Fruit fly (Drosophila melanogaster): ENCODE results near the gene SoYb.
A peak's percentile ranks its signal among the peaks of the same experiment; 100 is the strongest.

Gene SoYb

DNA sequence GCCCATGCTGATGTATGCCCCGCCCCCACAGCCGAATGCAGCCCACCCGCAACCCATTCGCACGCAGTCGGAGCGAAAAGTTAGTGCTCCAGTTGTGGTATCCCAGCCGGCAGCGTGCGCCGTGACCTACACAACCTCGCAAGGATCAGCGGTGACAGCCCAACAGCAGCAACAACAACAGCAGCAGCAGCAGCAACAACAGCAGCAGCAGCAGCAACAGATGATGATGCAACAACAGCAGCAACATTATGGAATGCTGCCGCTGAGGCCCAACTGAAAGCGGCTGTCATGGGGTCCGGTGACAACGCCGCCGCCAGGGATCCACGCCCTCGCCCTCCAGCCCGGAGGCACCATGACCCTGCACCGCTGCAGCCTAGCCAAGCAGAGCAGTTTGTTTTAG lies 8.2 kb downstream of the SoYb start:
- TF ChIP-seq CG8319 (GFP tag; optimal IDR thresholded peaks at IDR 0.05) (no peak), CG6854 (GFP tag; optimal IDR thresholded peaks at IDR 0.05) (no peak), net (GFP tag; optimal IDR thresholded peaks at IDR 0.05) (no peak), fd85E (GFP tag; optimal IDR thresholded peaks at IDR 0.05) (no peak), CG6808 (GFP tag; optimal IDR thresholded peaks at IDR 0.05) (no peak), vri (GFP tag; optimal IDR thresholded peaks at IDR 0.05) (no peak), esn (GFP tag; optimal IDR thresholded peaks at IDR 0.05) (no peak), CG11902 (GFP tag; optimal IDR thresholded peaks at IDR 0.05) (no peak), CG6276 (GFP tag; optimal IDR thresholded peaks at IDR 0.05) (no peak), Smox (GFP tag; optimal IDR thresholded peaks at IDR 0.05) (no peak), Eip93F (GFP tag; optimal IDR thresholded peaks at IDR 0.05) (no peak), acj6 (GFP tag; optimal IDR thresholded peaks at IDR 0.05) (no peak), achi (GFP tag; optimal IDR thresholded peaks at IDR 0.05) (no peak), CG10631 (GFP tag; optimal IDR thresholded peaks at IDR 0.05) (no peak), lz (GFP tag; optimal IDR thresholded peaks at IDR 0.05) (no peak), CG3919 (GFP tag; optimal IDR thresholded peaks at IDR 0.05) (no peak), CG16779 (tag; optimal IDR thresholded peaks at IDR 0.05) (no peak), CG10669 (GFP tag; optimal IDR thresholded peaks at IDR 0.05) (no peak), Lpt (GFP tag; optimal IDR thresholded peaks at IDR 0.05) (no peak)

dm6 chr2L:9989846-9990506 lies 12.6 kb downstream of the SoYb start:
- TF ChIP-seq fd85E (GFP tag; optimal IDR thresholded peaks at IDR 0.05), result no peak
- TF ChIP-seq CG6163 (GFP tag; IDR thresholded peaks at IDR 0.05), result no peak
- TF ChIP-seq esn (GFP tag; optimal IDR thresholded peaks at IDR 0.05), result peak; percentile 71
- TF ChIP-seq CG1621 (tag; optimal IDR thresholded peaks at IDR 0.05), result no peak
- TF ChIP-seq lz (GFP tag; optimal IDR thresholded peaks at IDR 0.05), result peak; percentile 56
- TF ChIP-seq Ets96B (tag; optimal IDR thresholded peaks at IDR 0.05), result peak; percentile 51
- TF ChIP-seq Eip78C (GFP tag), result peak; percentile 88
- TF ChIP-seq CG32006 (GFP tag; optimal IDR thresholded peaks at IDR 0.05), result no peak
- no peak for TF ChIP-seq Eip93F (GFP tag; optimal IDR thresholded peaks at IDR 0.05)
- peak; percentile 84 for TF ChIP-seq svp (GFP tag)
- peak; percentile 7 for TF ChIP-seq CG7368 (GFP tag; optimal IDR thresholded peaks at IDR 0.05)
- no peak for TF ChIP-seq CG15336 (GFP tag; IDR thresholded peaks at IDR 0.05)
- peak; percentile 44 for TF ChIP-seq cyc (GFP tag; optimal IDR thresholded peaks at IDR 0.05)
- TF ChIP-seq Sox102F (GFP tag; optimal IDR thresholded peaks at IDR 0.05), result peak; percentile 54
- no peak for TF ChIP-seq CG6792 (GFP tag; optimal IDR thresholded peaks at IDR 0.05)
- no peak for TF ChIP-seq vri (GFP tag; optimal IDR thresholded peaks at IDR 0.05)
- TF ChIP-seq achi (GFP tag; optimal IDR thresholded peaks at IDR 0.05), result peak; percentile 23
- TF ChIP-seq Ets21C (GFP tag; optimal IDR thresholded peaks at IDR 0.05), result no peak
- TF ChIP-seq fkh (GFP tag; optimal IDR thresholded peaks at IDR 0.05), result no peak
- peak; percentile 16 to 22 for TF ChIP-seq ss (GFP tag; optimal IDR thresholded peaks at IDR 0.05)
- TF ChIP-seq Sox15 (GFP tag; optimal IDR thresholded peaks at IDR 0.05), result no peak
- TF ChIP-seq Met (GFP tag; optimal IDR thresholded peaks at IDR 0.05), result peak; percentile 55
- peak; percentile 9 for TF ChIP-seq pdm3 (GFP tag; optimal IDR thresholded peaks at IDR 0.05)
- peak; percentile 71 for TF ChIP-seq Blimp-1 (GFP tag; optimal IDR thresholded peaks at IDR 0.05)
- no peak for TF ChIP-seq eg (GFP tag; IDR thresholded peaks at IDR 0.05)
- peak; percentile 34 for TF ChIP-seq Eip75B (GFP tag; optimal IDR thresholded peaks at IDR 0.05)
- no peak for TF ChIP-seq Hr38 (GFP tag; optimal IDR thresholded peaks at IDR 0.05)
- TF ChIP-seq CG4318 (GFP tag; optimal IDR thresholded peaks at IDR 0.05), result no peak
- no peak for TF ChIP-seq Lpt (GFP tag; optimal IDR thresholded peaks at IDR 0.05)
- no peak for TF ChIP-seq CG9139 (GFP tag; optimal IDR thresholded peaks at IDR 0.05)
- peak; percentile 32 for TF ChIP-seq CG10669 (GFP tag; optimal IDR thresholded peaks at IDR 0.05)
- no peak for TF ChIP-seq dac (GFP tag; optimal IDR thresholded peaks at IDR 0.05)
- peak; percentile 38 for TF ChIP-seq OdsH (GFP tag; optimal IDR thresholded peaks at IDR 0.05)
- peak; percentile 55 for TF ChIP-seq CG3919 (GFP tag; optimal IDR thresholded peaks at IDR 0.05)
- no peak for TF ChIP-seq CG6854 (GFP tag; optimal IDR thresholded peaks at IDR 0.05)
- peak; percentile 18 for TF ChIP-seq CG34406 (GFP tag; optimal IDR thresholded peaks at IDR 0.05)
- TF ChIP-seq Sox14 (GFP tag; optimal IDR thresholded peaks at IDR 0.05), result peak; percentile 5
- no peak for TF ChIP-seq CG11762 (GFP tag; optimal IDR thresholded peaks at IDR 0.05; ENCODE audit: insufficient read depth)
- no peak for TF ChIP-seq Gug (GFP tag; IDR thresholded peaks at IDR 0.05)
- TF ChIP-seq salr (GFP tag; optimal IDR thresholded peaks at IDR 0.05), result no peak

Data from whole organism, prepupa.